Fruit fly (Drosophila melanogaster): ENCODE results near the gene CG17129.

CG17129 gene

DNA sequence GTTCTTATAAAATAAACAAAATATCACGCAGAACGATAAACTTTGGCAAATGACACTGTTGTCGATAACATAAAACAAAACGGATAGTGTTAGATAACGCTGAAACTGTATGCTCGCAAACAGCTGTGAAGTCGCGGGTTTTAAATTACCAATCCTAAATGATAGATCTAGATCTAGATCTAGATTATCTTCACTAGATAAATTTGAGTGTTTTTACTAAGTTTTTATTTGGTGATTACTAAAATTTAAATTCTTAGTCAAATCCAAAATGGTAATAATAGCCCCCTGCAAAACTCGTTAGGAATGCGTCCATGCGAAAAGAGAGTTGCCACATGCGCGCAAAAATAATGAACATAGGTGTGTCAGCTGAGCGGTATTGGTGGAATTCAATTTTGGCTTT lies 26.1 kb downstream of the CG17129 start, which contains the start of the genes MED30 and Rev1 (continued):
- TF ChIP-seq CG13123 (GFP tag; optimal IDR thresholded peaks at IDR 0.05) (peak; percentile 91), ssp (GFP tag; IDR thresholded peaks at IDR 0.05) (peak; percentile 80), Lim3 (GFP tag; IDR thresholded peaks at IDR 0.05) (0 out of 2 replicates have a peak, but pooled peaks have one; percentile 5), mam (GFP tag; optimal IDR thresholded peaks at IDR 0.05) (peak; percentile 98), insv (GFP tag; optimal IDR thresholded peaks at IDR 0.05) (peak in 1 of 2 experiments; percentile 62), CG8478 (optimal IDR thresholded peaks at IDR 0.05) (no peak), CG13624 (GFP tag; optimal IDR thresholded peaks at IDR 0.05) (peak; percentile 98), emc (GFP tag; optimal IDR thresholded peaks at IDR 0.05) (peak; percentile 89), CG14965 (GFP tag; optimal IDR thresholded peaks at IDR 0.05; ENCODE audit: borderline replicate concordance) (peak; percentile 35), Drgx (GFP tag; IDR thresholded peaks at IDR 0.05) (peak; percentile 89), Ets97D (GFP tag; optimal IDR thresholded peaks at IDR 0.05) (peak; percentile 93), CG18599 (GFP tag; optimal IDR thresholded peaks at IDR 0.05) (peak; percentile 96), CG14860 (GFP tag; IDR thresholded peaks at IDR 0.05; ENCODE audit: partially characterized antibody) (no peak), CG3281 (GFP tag; optimal IDR thresholded peaks at IDR 0.05) (peak; percentile 91), ftz-f1 (GFP tag; optimal IDR thresholded peaks at IDR 0.05) (peak; percentile 80), Fer1 (GFP tag; optimal IDR thresholded peaks at IDR 0.05) (peak; percentile 95), CG15696 (tag; optimal IDR thresholded peaks at IDR 0.05) (peak; percentile 84), grau (tag; optimal IDR thresholded peaks at IDR 0.05) (peak; percentile 92), pita (GFP tag; optimal IDR thresholded peaks at IDR 0.05) (no peak), CG11504 (tag; optimal IDR thresholded peaks at IDR 0.05) (peak; percentile 92), Side (GFP tag; optimal IDR thresholded peaks at IDR 0.05) (peak; percentile 95), CG3838 (GFP tag; optimal IDR thresholded peaks at IDR 0.05) (peak; percentile 82), chif (GFP tag; optimal IDR thresholded peaks at IDR 0.05) (peak; percentile 93 to 95), fd64A (GFP tag; optimal IDR thresholded peaks at IDR 0.05) (peak; percentile 65), lola (GFP tag; optimal IDR thresholded peaks at IDR 0.05) (peak in 1 of 3 experiments; percentile 83), CG6272 (GFP tag; IDR thresholded peaks at IDR 0.05) (peak; percentile 86), Antp (GFP tag; optimal IDR thresholded peaks at IDR 0.05) (peak; percentile 97), Bteb2 (GFP tag; optimal IDR thresholded peaks at IDR 0.05) (peak; percentile 95), Sox100B (GFP tag; optimal IDR thresholded peaks at IDR 0.05) (peak; percentile 83), Camta (GFP tag; optimal IDR thresholded peaks at IDR 0.05) (peak; percentile 95), ac (GFP tag; optimal IDR thresholded peaks at IDR 0.05) (peak; percentile 2), shn (GFP tag; optimal IDR thresholded peaks at IDR 0.05) (peak; percentile 97), CG5245 (GFP tag; optimal IDR thresholded peaks at IDR 0.05) (peak; percentile 94), gsb (GFP tag; IDR thresholded peaks at IDR 0.05) (peak; percentile 89), Lhr (GFP tag; optimal IDR thresholded peaks at IDR 0.05) (peak; percentile 77), wdn (GFP tag; IDR thresholded peaks at IDR 0.05) (peak; percentile 88), CG4820 (GFP tag; optimal IDR thresholded peaks at IDR 0.05) (peak; percentile 80), Mes4 (GFP tag; optimal IDR thresholded peaks at IDR 0.05) (peak; percentile 87), exex (tag; optimal IDR thresholded peaks at IDR 0.05) (peak; percentile 82), CG7839 (tag; optimal IDR thresholded peaks at IDR 0.05) (peak; percentile 92), Vsx1 (GFP tag; optimal IDR thresholded peaks at IDR 0.05) (peak; percentile 77), ash1 (GFP tag; optimal IDR thresholded peaks at IDR 0.05) (peak; percentile 83), CG34376 (GFP tag; optimal IDR thresholded peaks at IDR 0.05) (peak; percentile 91), CG18619 (GFP tag; optimal IDR thresholded peaks at IDR 0.05) (peak; percentile 91), CG30020 (tag; optimal IDR thresholded peaks at IDR 0.05) (peak; percentile 76), CG7556 (GFP tag; optimal IDR thresholded peaks at IDR 0.05) (peak; percentile 89), tll (GFP tag; optimal IDR thresholded peaks at IDR 0.05) (peak in 1 of 2 experiments; percentile 49), CG15514 (GFP tag; optimal IDR thresholded peaks at IDR 0.05) (peak; percentile 90), NC2α (GFP tag; optimal IDR thresholded peaks at IDR 0.05) (peak; percentile 90), pho (GFP tag; optimal IDR thresholded peaks at IDR 0.05) (peak; percentile 98)
